Worm (Caenorhabditis elegans) whole organism, L4 larva: ENCODE data around the gene try-3.

ENCODE experiments used
- T20F7.1 ChIP-seq: fragments of 200-800 bp; sonication (Bioruptor generic); optimal IDR thresholded peaks from 2 replicates; lab custom pipeline; 2018; ENCODE audit warnings: mild to moderate bottlenecking, missing genetic modification characterization, missing compliant biosample characterization
- T26A8.4 ChIP-seq: fragments of 200-800 bp; sonication (Bioruptor generic); IDR thresholded peaks from 2 replicates; pipeline ENCODE4 v1.3.6; 2022; ENCODE audit warnings: missing genetic modification characterization, missing compliant biosample characterization
- ceh-20 ChIP-seq: fragments of 200-800 bp; sonication (Bioruptor generic); IDR thresholded peaks from 2 replicates; pipeline ENCODE4 v1.3.6; 2022; ENCODE audit warnings: missing genetic modification reagents, missing genetic modification characterization, missing compliant biosample characterization
- fkh-10 ChIP-seq: fragments of 150-350 bp; optimal IDR thresholded peaks from 2 replicates; lab custom pipeline; 2014; ENCODE audit warnings: missing biosample characterization, missing genetic modification reagents, missing genetic modification characterization
- gei-8 ChIP-seq: fragments of 200-800 bp; sonication (Bioruptor generic); optimal IDR thresholded peaks from 2 replicates; lab custom pipeline; 2018; ENCODE audit warnings: mild to moderate bottlenecking, missing genetic modification characterization, missing compliant biosample characterization
- lir-3 ChIP-seq: sonication (generic microtip); optimal IDR thresholded peaks from 2 replicates; lab custom pipeline; 2016; ENCODE audit warnings: mild to moderate bottlenecking, missing genetic modification characterization, missing compliant biosample characterization
- madf-5 ChIP-seq, 2 experiments: fragments of 200-800 bp; sonication (Bioruptor generic); IDR thresholded peaks; 2 replicates each; pipeline ENCODE4 v1.3.6; 2022; ENCODE audit warnings: missing compliant biosample characterization in 2 of 2, missing genetic modification characterization in 2 of 2
- mdl-1 ChIP-seq, 2 experiments: fragments of 150-350 bp in 1 of 2; sonication (generic microtip) in 1 of 2; optimal IDR thresholded peaks; 2 replicates each; lab custom pipeline; 2014 to 2017; ENCODE audit warnings: missing biosample characterization in 2 of 2, missing genetic modification characterization in 2 of 2
- nhr-25 ChIP-seq: sonication (generic microtip); optimal IDR thresholded peaks from 2 replicates; lab custom pipeline; 2017; ENCODE audit warnings: missing genetic modification characterization, mild to moderate bottlenecking, missing compliant biosample characterization, antibody characterized with exemption, moderate library complexity, borderline replicate concordance; ENCODE audit not compliant: insufficient read depth
- rbr-2 ChIP-seq: sonication (generic microtip); optimal IDR thresholded peaks from 2 replicates; lab custom pipeline; 2016; ENCODE audit warnings: missing genotype, missing genetic modification characterization, missing compliant biosample characterization
- skn-1 ChIP-seq: fragments of 150-350 bp; optimal IDR thresholded peaks from 2 replicates; lab custom pipeline; 2014; ENCODE audit warnings: missing biosample characterization, missing genetic modification characterization
- snpc-4 ChIP-seq: fragments of 150-350 bp; optimal IDR thresholded peaks from 2 replicates; lab custom pipeline; 2014; ENCODE audit warnings: missing biosample characterization, missing genetic modification characterization
- unc-62 ChIP-seq, 3 experiments: fragments of 150-350 bp in 1 of 3; sonication (generic microtip); optimal IDR thresholded peaks in 2 of 3; peaks in 1 of 3; 1 replicate in 1 of 3; 2 replicates in 2 of 3; lab custom pipeline; 2014 to 2017; ENCODE audit warnings: missing biosample characterization in 3 of 3, missing genetic modification characterization in 3 of 3, missing genetic modification reagents in 3 of 3, missing genotype in 1 of 3
- zag-1 ChIP-seq: fragments of 150-350 bp; optimal IDR thresholded peaks from 2 replicates; lab custom pipeline; 2014; ENCODE audit warnings: missing biosample characterization, missing genetic modification characterization

DNA sequence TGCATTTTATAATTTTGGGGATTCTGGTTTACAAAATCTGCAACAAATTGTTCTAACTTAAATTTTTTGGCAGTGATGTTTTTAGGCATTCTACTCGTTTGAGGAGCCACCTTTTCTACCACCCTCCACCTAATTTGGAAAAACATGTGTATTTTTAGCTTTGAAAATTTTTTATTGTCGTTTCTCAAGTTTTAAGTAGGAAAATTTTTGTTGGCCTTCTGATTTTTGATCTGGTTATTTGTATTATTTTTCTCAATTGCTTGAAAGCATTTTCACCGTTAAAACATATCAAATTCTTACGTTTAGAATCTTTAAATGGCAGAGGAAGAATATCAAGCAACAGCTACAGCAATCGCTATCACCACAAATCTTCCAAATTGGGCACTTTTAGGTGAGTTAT is 39.1 kb upstream of the try-3 start, which contains the start of gene C01G5.7:
- TF ChIP-seq gei-8 (GFP tag; lab: Kevin White, UChicago) (no peak), mdl-1 (tag; optimal IDR thresholded peaks at IDR 0.05; lab: Kevin White, UChicago) (no peak), snpc-4 (tag; lab: Kevin White, UChicago) (no peak), rbr-2 (no peak), ceh-20 (GFP tag; lab: Robert Waterston, UW) (no peak), skn-1 (tag; lab: Kevin White, UChicago) (no peak), lir-3 (tag; lab: Kevin White, UChicago) (no peak), zag-1 (tag; lab: Kevin White, UChicago) (no peak), madf-5 (GFP tag; IDR thresholded peaks at IDR 0.05; lab: Robert Waterston, UW) (no peak), unc-62 (GFP tag; optimal IDR thresholded peaks at IDR 0.05 in 1 of 2; lab: Kevin White, UChicago) (no peak), unc-62 (tag; optimal IDR thresholded peaks at IDR 0.05; lab: Kevin White, UChicago) (no peak), nhr-25 (tag; lab: Kevin White, UChicago) (no peak), fkh-10 (no peak), T26A8.4 (GFP tag; lab: Robert Waterston, UW) (no peak), T20F7.1 (GFP tag; lab: Kevin White, UChicago) (no peak)
